Fruit fly (Drosophila melanogaster): ENCODE results near the gene Rcd4.

The Rcd4 gene

dm6 chr2L:8381508-8382036, 1.1 kb upstream of the Rcd4 start, which contains the start of gene AlaRS (continued):
- TF ChIP-seq bab2 (GFP tag; optimal IDR thresholded peaks at IDR 0.05): no peak
- TF ChIP-seq CG2120 (GFP tag; optimal IDR thresholded peaks at IDR 0.05): peak; percentile 66
- TF ChIP-seq kah (GFP tag; optimal IDR thresholded peaks at IDR 0.05): no peak
- TF ChIP-seq CG12155 (GFP tag; optimal IDR thresholded peaks at IDR 0.05): peak; percentile 57
- TF ChIP-seq gce (GFP tag; IDR thresholded peaks at IDR 0.05): no peak
- no peak for TF ChIP-seq cato (GFP tag; optimal IDR thresholded peaks at IDR 0.05; ENCODE audit: borderline replicate concordance)
- peak; percentile 23 for TF ChIP-seq Spps (tag; optimal IDR thresholded peaks at IDR 0.05)
- TF ChIP-seq Dip2 (GFP tag; IDR thresholded peaks at IDR 0.05): no peak
- TF ChIP-seq CG18619 (GFP tag; optimal IDR thresholded peaks at IDR 0.05): no peak
- peak; percentile 28 for TF ChIP-seq Meics (GFP tag; optimal IDR thresholded peaks at IDR 0.05)
- TF ChIP-seq CG13624 (GFP tag; optimal IDR thresholded peaks at IDR 0.05): peak; percentile 20
- peak; percentile 44; the same call in 1 of the 2 replicates for TF ChIP-seq vvl (GFP tag; IDR thresholded peaks at IDR 0.05)
- TF ChIP-seq Aef1 (GFP tag; IDR thresholded peaks at IDR 0.05): no peak
- TF ChIP-seq esg (GFP tag; conservative IDR thresholded peaks at IDR 0.05): peak; percentile 18; the same call in 1 of the 2 replicates
- TF ChIP-seq pzg (GFP tag; optimal IDR thresholded peaks at IDR 0.05): peak; percentile 36
- no peak for TF ChIP-seq seq (GFP tag; IDR thresholded peaks at IDR 0.05)
- TF ChIP-seq Ets97D (GFP tag; optimal IDR thresholded peaks at IDR 0.05): peak; percentile 10
- peak; percentile 25 for TF ChIP-seq zen (tag; optimal IDR thresholded peaks at IDR 0.05)
- no peak for TF ChIP-seq eyg (GFP tag; optimal IDR thresholded peaks at IDR 0.05)
- no peak for TF ChIP-seq pita (GFP tag; optimal IDR thresholded peaks at IDR 0.05)
- TF ChIP-seq stc (GFP tag; IDR thresholded peaks at IDR 0.05): 0 out of 2 replicates have a peak, but pooled peaks have one; percentile 21
- peak; percentile 72; the same call in 1 of the 2 replicates for TF ChIP-seq unc-4 (GFP tag; IDR thresholded peaks at IDR 0.05; ENCODE audit: partially characterized antibody)
- peak; percentile 9 for TF ChIP-seq Deaf1 (tag; optimal IDR thresholded peaks at IDR 0.05)
- peak; percentile 50 for TF ChIP-seq CG2678 (tag; optimal IDR thresholded peaks at IDR 0.05)
- TF ChIP-seq gt (GFP tag; IDR thresholded peaks at IDR 0.05): no peak
- no peak for TF ChIP-seq Kr (GFP tag; optimal IDR thresholded peaks at IDR 0.05)
- peak; percentile 42 for TF ChIP-seq CoRest (tag; optimal IDR thresholded peaks at IDR 0.05)
- peak; percentile 39 for TF ChIP-seq B-H2 (GFP tag; optimal IDR thresholded peaks at IDR 0.05)
- TF ChIP-seq CG17829 (tag; optimal IDR thresholded peaks at IDR 0.05): peak; percentile 67
- no peak for TF ChIP-seq CG15011 (GFP tag; optimal IDR thresholded peaks at IDR 0.05)
- no peak for TF ChIP-seq CG11398 (GFP tag; optimal IDR thresholded peaks at IDR 0.05)
- TF ChIP-seq CG2116 (GFP tag; optimal IDR thresholded peaks at IDR 0.05): peak; percentile 81
- no peak for TF ChIP-seq Mad (GFP tag; optimal IDR thresholded peaks at IDR 0.05)
- TF ChIP-seq HLHmδ (GFP tag; optimal IDR thresholded peaks at IDR 0.05): no peak
- no peak for TF ChIP-seq CG12071 (GFP tag; optimal IDR thresholded peaks at IDR 0.05)
- peak; percentile 49 for TF ChIP-seq CG9932 (GFP tag; IDR thresholded peaks at IDR 0.05)
- peak; percentile 22 for TF ChIP-seq gro (GFP tag; optimal IDR thresholded peaks at IDR 0.05)
- peak; percentile 83 for TF ChIP-seq CG13287 (GFP tag; IDR thresholded peaks at IDR 0.05; ENCODE audit: partially characterized antibody)
- TF ChIP-seq Gsc (GFP tag; IDR thresholded peaks at IDR 0.05): no peak
- TF ChIP-seq jumu (GFP tag; optimal IDR thresholded peaks at IDR 0.05): no peak
- TF ChIP-seq CG14965 (GFP tag; optimal IDR thresholded peaks at IDR 0.05; ENCODE audit: borderline replicate concordance): no peak
- no peak for TF ChIP-seq Stat92E (GFP tag; optimal IDR thresholded peaks at IDR 0.05)
- TF ChIP-seq Xrp1 (GFP tag; IDR thresholded peaks at IDR 0.05): peak; percentile 60; the same call in 1 of the 2 replicates
- peak; percentile 46 for TF ChIP-seq CG7839 (tag; optimal IDR thresholded peaks at IDR 0.05)
- TF ChIP-seq trem (tag; optimal IDR thresholded peaks at IDR 0.05): peak; percentile 53
- no peak for TF ChIP-seq CG42726 (GFP tag; IDR thresholded peaks at IDR 0.05; ENCODE audit: partially characterized antibody)
- TF ChIP-seq CG9797 (GFP tag; optimal IDR thresholded peaks at IDR 0.05): no peak
- TF ChIP-seq sob (GFP tag; IDR thresholded peaks at IDR 0.05): no peak; the same call in 1 of the 2 replicates
- TF ChIP-seq Ssrp (tag; optimal IDR thresholded peaks at IDR 0.05): peak; percentile 4
- no peak for TF ChIP-seq D19B (GFP tag; optimal IDR thresholded peaks at IDR 0.05)

All from whole organism, embryonic.